Worm (Caenorhabditis elegans) whole organism, L1 larva: ENCODE measurements around the gene F10C2.7.
A peak's percentile ranks its signal among the peaks of the same experiment; 100 is the strongest.
"Not testable (repeated sequence)": the region's sequence is repeated elsewhere in the genome, so short reads cannot be mapped to it uniquely, and the experiment has no call there.

Experiments used
- C34B4.2 ChIP-seq: sonication (generic microtip); optimal IDR thresholded peaks from 2 replicates; lab custom pipeline; 2017; ENCODE audit warnings: mild to moderate bottlenecking, missing genetic modification characterization, missing compliant biosample characterization
- ama-1 ChIP-seq: fragments of 150-350 bp; optimal IDR thresholded peaks from 2 replicates; lab custom pipeline; 2014
- ceh-63 ChIP-seq: fragments of 200-800 bp; sonication (Bioruptor generic); optimal IDR thresholded peaks from 2 replicates; lab custom pipeline; 2018; ENCODE audit warnings: mild to moderate bottlenecking, missing genetic modification characterization, missing compliant biosample characterization
- ceh-8 ChIP-seq: fragments of 200-800 bp; sonication (Bioruptor generic); optimal IDR thresholded peaks from 2 replicates; lab custom pipeline; 2018; ENCODE audit warnings: mild to moderate bottlenecking, missing genetic modification characterization, moderate library complexity, missing compliant biosample characterization
- ceh-82 ChIP-seq, 3 experiments: fragments of 150-350 bp in 1 of 3; sonication (generic microtip) in 2 of 3; optimal IDR thresholded peaks; 2 replicates each; lab custom pipeline; 2014 to 2017; ENCODE audit warnings: missing biosample characterization in 3 of 3, missing genetic modification characterization in 3 of 3
- dsc-1 ChIP-seq: sonication (generic microtip); optimal IDR thresholded peaks from 2 replicates; lab custom pipeline; 2016; ENCODE audit warnings: mild to moderate bottlenecking, missing genetic modification characterization, missing compliant biosample characterization
- efl-3 ChIP-seq: fragments of 200-800 bp; sonication (Bioruptor generic); optimal IDR thresholded peaks from 2 replicates; lab custom pipeline; 2018; ENCODE audit warnings: mild to moderate bottlenecking, missing genetic modification characterization, missing compliant biosample characterization
- egl-13 ChIP-seq: sonication (generic microtip); optimal IDR thresholded peaks from 2 replicates; lab custom pipeline; 2016; ENCODE audit warnings: missing genotype, missing genetic modification reagents, missing genetic modification characterization, missing compliant biosample characterization
- elt-2 ChIP-seq: sonication (generic microtip); optimal IDR thresholded peaks from 2 replicates; lab custom pipeline; 2016; ENCODE audit warnings: missing genetic modification characterization, mild to moderate bottlenecking, inconsistent platforms, missing compliant biosample characterization, missing genetic modification reagents
- ets-5 ChIP-seq: fragments of 200-800 bp; sonication (Bioruptor generic); IDR thresholded peaks from 2 replicates; pipeline ENCODE4 v1.3.6; 2022; ENCODE audit warnings: missing genetic modification characterization, missing compliant biosample characterization
- fkh-10 ChIP-seq: sonication (generic microtip); optimal IDR thresholded peaks from 2 replicates; lab custom pipeline; 2017; ENCODE audit warnings: missing biosample characterization, missing genetic modification reagents, missing genetic modification characterization
- fkh-8 ChIP-seq: sonication (generic microtip); optimal IDR thresholded peaks from 2 replicates; lab custom pipeline; 2016; ENCODE audit warnings: mild to moderate bottlenecking, missing genetic modification characterization, missing compliant biosample characterization
- hlh-4 ChIP-seq: sonication (generic microtip); optimal IDR thresholded peaks from 2 replicates; lab custom pipeline; 2016; ENCODE audit warnings: mild to moderate bottlenecking, missing genetic modification characterization, missing compliant biosample characterization
- irx-1 ChIP-seq: sonication (generic microtip); optimal IDR thresholded peaks from 2 replicates; lab custom pipeline; 2016; ENCODE audit warnings: missing genetic modification characterization, missing compliant biosample characterization
- isw-1 ChIP-seq: fragments of 200-800 bp; sonication (Bioruptor generic); IDR thresholded peaks from 2 replicates; pipeline ENCODE4 v1.3.6; 2022; ENCODE audit warnings: missing genetic modification characterization, missing compliant biosample characterization
- jun-1 ChIP-seq: fragments of 150-350 bp; optimal IDR thresholded peaks from 2 replicates; lab custom pipeline; 2014; ENCODE audit warnings: missing biosample characterization, missing genetic modification reagents, missing genetic modification characterization
- lin-14 ChIP-seq: fragments of 200-800 bp; sonication (Bioruptor generic); optimal IDR thresholded peaks from 2 replicates; lab custom pipeline; 2018; ENCODE audit warnings: mild to moderate bottlenecking, missing genetic modification characterization, moderate library complexity, missing compliant biosample characterization
- lin-35 ChIP-seq, 2 experiments: fragments of 150-350 bp; optimal IDR thresholded peaks; 2 replicates each; lab custom pipeline; 2014; ENCODE audit warnings: missing biosample characterization in 2 of 2, missing genetic modification characterization in 2 of 2, missing genetic modification reagents in 2 of 2
- lsy-2 ChIP-seq, 2 experiments: fragments of 150-350 bp; optimal IDR thresholded peaks; 2 replicates each; lab custom pipeline; 2014; ENCODE audit warnings: missing biosample characterization in 2 of 2, missing genetic modification characterization in 2 of 2
- mdl-1 ChIP-seq, 2 experiments: fragments of 150-350 bp; optimal IDR thresholded peaks; 2 replicates each; lab custom pipeline; 2014 to 2017; ENCODE audit warnings: missing biosample characterization in 2 of 2, missing genetic modification characterization in 2 of 2, inconsistent platforms in 1 of 2
- mef-2 ChIP-seq: fragments of 150-350 bp; optimal IDR thresholded peaks from 2 replicates; lab custom pipeline; 2014; ENCODE audit warnings: missing biosample characterization, missing genetic modification characterization
- mep-1 ChIP-seq: fragments of 150-350 bp; optimal IDR thresholded peaks from 2 replicates; lab custom pipeline; 2014; ENCODE audit warnings: missing biosample characterization, missing genetic modification characterization
- nhr-12 ChIP-seq: sonication (generic microtip); optimal IDR thresholded peaks from 2 replicates; lab custom pipeline; 2017; ENCODE audit warnings: missing biosample characterization, missing genetic modification characterization
- nhr-19 ChIP-seq: fragments of 200-800 bp; sonication (Bioruptor generic); conservative IDR thresholded peaks from 2 replicates; pipeline ENCODE4 v1.3.6; 2022; ENCODE audit warnings: missing genetic modification characterization, missing compliant biosample characterization
- nhr-47 ChIP-seq: sonication (generic microtip); optimal IDR thresholded peaks from 2 replicates; lab custom pipeline; 2016; ENCODE audit warnings: mild to moderate bottlenecking, missing genetic modification characterization, moderate library complexity, missing compliant biosample characterization
- nhr-71 ChIP-seq: sonication (generic microtip); optimal IDR thresholded peaks from 2 replicates; lab custom pipeline; 2016; ENCODE audit warnings: mild to moderate bottlenecking, missing genetic modification characterization, moderate library complexity, missing compliant biosample characterization
- nhr-85 ChIP-seq: sonication (generic microtip); peaks from one replicate; lab custom pipeline; 2016; ENCODE audit warnings: missing genetic modification characterization, inconsistent platforms, missing compliant biosample characterization
- snpc-4 ChIP-seq: fragments of 150-350 bp; optimal IDR thresholded peaks from 2 replicates; lab custom pipeline; 2014; ENCODE audit warnings: missing biosample characterization, missing genetic modification characterization
- snu-23 ChIP-seq: sonication (generic microtip); optimal IDR thresholded peaks from 2 replicates; lab custom pipeline; 2016; ENCODE audit warnings: missing genetic modification characterization, missing compliant biosample characterization
- swsn-7 ChIP-seq: sonication (generic microtip); optimal IDR thresholded peaks from 2 replicates; lab custom pipeline; 2016; ENCODE audit warnings: missing genetic modification characterization, missing compliant biosample characterization
- tbx-2 ChIP-seq: sonication (generic microtip); optimal IDR thresholded peaks from 2 replicates; lab custom pipeline; 2016; ENCODE audit warnings: missing genetic modification characterization, missing compliant biosample characterization
- tlp-1 ChIP-seq: fragments of 150-350 bp; optimal IDR thresholded peaks from 2 replicates; lab custom pipeline; 2014; ENCODE audit warnings: missing biosample characterization, missing genetic modification characterization
- unc-86 ChIP-seq: sonication (generic microtip); optimal IDR thresholded peaks from 2 replicates; lab custom pipeline; 2016; ENCODE audit warnings: missing genetic modification characterization, missing compliant biosample characterization
- xbp-1 ChIP-seq: sonication (generic microtip); optimal IDR thresholded peaks from 2 replicates; lab custom pipeline; 2016; ENCODE audit warnings: missing genetic modification characterization, missing compliant biosample characterization
- zag-1 ChIP-seq: fragments of 150-350 bp; optimal IDR thresholded peaks from 2 replicates; lab custom pipeline; 2014; ENCODE audit warnings: missing biosample characterization, missing genetic modification characterization
- zip-4 ChIP-seq: fragments of 200-800 bp; sonication (Bioruptor generic); optimal IDR thresholded peaks from 2 replicates; lab custom pipeline; 2018; ENCODE audit warnings: mild to moderate bottlenecking, missing genetic modification characterization, moderate library complexity, missing compliant biosample characterization
- ztf-11 ChIP-seq, 2 experiments: sonication (generic microtip); optimal IDR thresholded peaks; 2 replicates each; lab custom pipeline; 2016 to 2017; ENCODE audit warnings: missing genetic modification characterization in 2 of 2, missing biosample characterization in 1 of 2, missing compliant biosample characterization in 1 of 2
- ztf-4 ChIP-seq: fragments of 150-350 bp; optimal IDR thresholded peaks from 2 replicates; lab custom pipeline; 2014; ENCODE audit warnings: missing biosample characterization, missing genetic modification characterization

The F10C2.7 gene

DNA sequence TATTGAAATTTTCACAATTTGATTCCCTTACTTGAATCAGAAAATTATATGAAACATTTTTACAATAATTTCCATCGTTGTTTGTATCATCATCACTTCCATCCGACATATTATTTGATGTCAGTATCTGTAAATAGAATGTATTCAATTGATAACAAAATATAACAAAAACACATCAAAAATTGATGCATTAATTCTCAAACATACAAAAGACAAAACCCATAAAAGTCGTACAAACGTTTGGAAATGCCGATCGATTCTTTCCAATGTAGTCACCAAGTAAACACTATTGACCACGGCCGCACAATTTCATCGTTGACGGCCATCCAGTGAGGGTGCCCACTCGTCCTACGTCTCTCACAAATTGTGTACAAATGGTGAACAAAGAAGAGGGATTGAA, 40.4 kb upstream of the F10C2.7 start, which contains the start of gene add-2:
add-2 (minus strand) TSS at position 109 of the 400 bp plus-strand sequence.
- TF ChIP-seq egl-13 (tag; lab: Kevin White, UChicago) (no peak), elt-2 (peak; percentile 55)

DNA sequence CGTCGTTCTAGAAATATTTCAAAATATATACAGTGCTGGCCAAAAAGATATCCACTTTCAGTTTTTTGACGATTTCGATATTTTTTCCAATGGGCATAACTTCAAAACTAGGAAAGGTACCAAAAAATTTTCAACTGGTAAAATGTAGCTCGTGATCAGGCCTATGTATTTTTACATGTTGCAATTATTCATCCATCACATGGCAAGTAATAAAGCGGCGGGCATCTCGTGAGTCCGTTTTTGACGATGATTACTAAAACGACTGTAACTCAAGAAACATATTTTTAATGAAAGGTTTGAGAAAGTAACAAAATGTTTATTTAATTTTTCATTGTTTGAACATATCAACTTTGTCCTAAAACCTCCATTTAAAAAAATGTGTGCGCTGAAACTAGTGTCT, 33.7 kb upstream of the F10C2.7 start, which contains the start of gene F10C2.3:
F10C2.3 (plus strand) TSS at position 301 of the 400 bp plus-strand sequence.
- TF ChIP-seq hlh-4 (tag; lab: Kevin White, UChicago); ztf-11 (tag; optimal IDR thresholded peaks at IDR 0.05; lab: Kevin White, UChicago); ets-5 (GFP tag; lab: Robert Waterston, UW): not testable (repeated sequence)

DNA sequence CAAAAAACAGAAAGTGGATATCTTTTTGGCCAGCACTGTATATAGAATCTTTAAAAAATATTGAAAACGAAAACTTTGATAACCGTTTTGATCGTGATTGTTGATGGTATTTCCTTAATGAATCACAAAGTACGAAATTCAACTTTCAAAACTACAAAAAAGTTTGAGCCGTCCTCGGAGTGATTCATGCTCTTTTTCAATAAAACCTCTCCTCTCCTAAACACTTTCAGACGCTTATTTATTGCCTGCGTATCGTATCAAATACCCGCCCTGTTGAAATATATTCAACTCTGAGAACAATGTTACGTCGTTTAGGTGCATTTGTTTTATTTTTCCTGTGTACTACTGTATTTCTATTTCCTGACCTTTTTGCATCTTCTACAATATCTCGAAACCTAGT, 32.8 kb upstream of the F10C2.7 start:
- TF ChIP-seq isw-1 (GFP tag; lab: Robert Waterston, UW) (no peak), snpc-4 (tag; lab: Kevin White, UChicago) (no peak), fkh-8 (tag; lab: Kevin White, UChicago) (no peak), nhr-12 (tag; lab: Kevin White, UChicago) (no peak), mef-2 (tag; lab: Kevin White, UChicago) (no peak), ama-1 (no peak), fkh-10 (no peak), zip-4 (GFP tag; lab: Kevin White, UChicago) (no peak)
- TF ChIP-seq, all 84 proteins: peak for 0

DNA sequence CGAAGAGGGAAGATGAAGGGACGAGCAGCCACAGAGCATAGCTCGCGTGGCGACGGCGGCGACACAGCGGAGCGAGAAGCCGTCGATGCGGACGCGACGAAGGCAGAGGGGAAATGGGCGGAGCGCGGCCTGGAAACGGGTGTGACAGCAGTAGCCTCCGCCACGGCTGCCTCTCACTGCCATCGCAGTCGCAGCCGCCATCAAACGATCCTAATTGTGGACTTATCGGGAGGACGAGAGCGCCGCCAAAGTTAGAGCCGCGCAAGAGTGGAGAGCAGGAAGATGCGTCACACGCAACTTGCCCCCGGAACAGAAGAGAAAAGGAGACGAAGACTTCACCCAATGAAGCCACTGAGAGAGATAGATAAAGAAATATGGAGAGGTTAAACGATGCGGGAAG, 29.4 kb upstream of the F10C2.7 start:
- TF ChIP-seq nhr-47 (tag; lab: Kevin White, UChicago) (peak; percentile 51), fkh-8 (tag; lab: Kevin White, UChicago) (peak; percentile 70), xbp-1 (peak; percentile 17), mef-2 (tag; lab: Kevin White, UChicago) (no peak), fkh-10 (peak; percentile 71), mdl-1 (tag; optimal IDR thresholded peaks at IDR 0.05; lab: Kevin White, UChicago) (peak in 1 of 2 experiments; percentile 8), tlp-1 (tag; lab: Kevin White, UChicago) (no peak), unc-86 (peak; percentile 67), mep-1 (tag; lab: Kevin White, UChicago) (peak; percentile 2), snu-23 (GFP tag; lab: Kevin White, UChicago) (peak; percentile 15), ztf-4 (tag; lab: Kevin White, UChicago) (peak; percentile 9), zag-1 (no peak), lin-35 (GFP tag; optimal IDR thresholded peaks at IDR 0.05; lab: Kevin White, UChicago) (peak in 1 of 2 experiments; percentile 8), ceh-63 (peak; percentile 82), ceh-8 (peak; percentile 73), swsn-7 (peak; percentile 33), irx-1 (tag; lab: Kevin White, UChicago) (peak; percentile 26), tbx-2 (tag; lab: Kevin White, UChicago) (peak; percentile 53), egl-13 (tag; lab: Kevin White, UChicago) (peak; percentile 84), nhr-85 (tag; lab: Kevin White, UChicago) (no peak), hlh-4 (tag; lab: Kevin White, UChicago) (no peak), ceh-82 (tag; optimal IDR thresholded peaks at IDR 0.05; lab: Kevin White, UChicago) (peak in 2 of 3 experiments; percentile 24 to 35), lsy-2 (tag; optimal IDR thresholded peaks at IDR 0.05; lab: Kevin White, UChicago) (peak in 1 of 2 experiments; percentile 3), efl-3 (no peak), nhr-71 (tag; lab: Kevin White, UChicago) (peak; percentile 63), jun-1 (tag; lab: Kevin White, UChicago) (no peak), nhr-19 (0 out of 2 replicates have a peak, but pooled peaks have one; percentile 6), lin-14 (peak; percentile 88), C34B4.2 (tag; lab: Kevin White, UChicago) (no peak), dsc-1 (tag; lab: Kevin White, UChicago) (peak; percentile 20)
- TF ChIP-seq, all 84 proteins: peak for 22
